Fruit fly (Drosophila melanogaster) S2 (cell line): ENCODE results near the gene CG10005.
"Not testable (repeated sequence)": the region's sequence is repeated elsewhere in the genome, so short reads cannot be mapped to it uniquely, and the experiment has no call there.

Experiments used
- CG8478 ChIP-seq: fragments of >200 bp; optimal IDR thresholded peaks from 2 replicates; lab custom pipeline; 2018
- CTCF ChIP-seq, 2 experiments: fragments of >200 bp; optimal IDR thresholded peaks; 2 replicates each; lab custom pipeline; 2018

Gene CG10005

dm6 chr3R:11982547-11982946 is 5.5 kb upstream of the CG10005 start:
- TF ChIP-seq CG8478 (lab: Kevin White, UChicago), result no peak
- no peak for TF ChIP-seq CTCF (optimal IDR thresholded peaks at IDR 0.05; lab: Kevin White, UChicago)

DNA sequence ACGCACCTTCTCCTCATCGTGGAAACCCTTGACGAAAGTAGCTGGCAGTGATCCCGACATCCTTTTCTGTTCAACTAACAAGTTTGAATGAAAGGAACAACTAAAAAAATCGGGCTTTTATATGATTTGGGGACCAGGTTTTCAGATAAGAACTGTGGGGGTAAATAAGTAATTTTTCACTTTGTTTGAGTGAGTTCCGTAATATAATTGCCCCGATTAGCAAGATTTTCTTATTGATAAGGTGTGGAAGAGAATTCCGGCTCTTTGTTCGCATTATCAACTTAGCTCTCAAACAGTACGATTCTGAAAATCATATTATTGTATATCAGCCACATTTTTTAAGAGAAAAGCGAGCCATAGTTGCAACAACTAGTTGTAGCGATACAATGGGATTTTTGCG is 5.0 kb upstream of the CG10005 start, which contains the start of gene CG12224:
TSS of gene CG12224 (minus strand) at position 101 of the 400 bp plus-strand sequence.
- TF ChIP-seq CTCF (optimal IDR thresholded peaks at IDR 0.05; lab: Kevin White, UChicago) (no peak), CG8478 (lab: Kevin White, UChicago) (no peak)

DNA sequence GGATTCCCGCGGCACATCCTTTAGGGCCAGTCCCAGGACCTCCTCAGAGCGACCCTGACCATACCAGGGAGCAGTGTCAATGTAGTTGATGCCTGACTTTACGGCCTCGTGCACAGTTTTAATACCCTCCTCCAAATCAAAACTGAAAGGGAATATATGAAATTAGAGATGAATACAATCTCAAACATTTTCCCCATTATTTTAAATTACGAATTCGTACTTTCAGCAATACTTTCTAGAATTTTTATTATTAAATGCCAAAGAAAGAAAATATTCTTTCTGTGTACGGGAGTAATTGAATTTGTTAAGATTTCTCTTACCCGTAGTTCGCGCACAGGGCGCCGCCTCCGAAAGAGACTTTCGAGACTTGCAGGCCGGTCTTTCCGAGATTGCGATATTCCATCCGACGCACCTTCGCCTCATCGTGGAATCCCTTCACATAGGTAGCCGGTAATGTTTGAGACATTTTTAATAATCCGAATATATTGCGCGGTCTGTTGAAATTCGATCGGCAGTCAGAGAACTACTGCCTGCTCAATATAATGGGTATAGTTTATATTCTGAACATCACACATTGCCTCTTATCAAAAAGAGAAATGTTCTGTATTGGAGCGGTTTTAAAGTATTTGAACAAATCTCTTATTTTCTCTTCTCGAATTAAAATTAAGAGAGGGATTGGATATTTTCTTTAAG is 3.0 kb upstream of the CG10005 start, which contains the start of gene CG18547:
TSS of gene CG18547 (minus strand) at position 512 of the 693 bp plus-strand sequence.
- TF ChIP-seq CTCF (optimal IDR thresholded peaks at IDR 0.05; lab: Kevin White, UChicago), result no peak
- TF ChIP-seq CG8478 (lab: Kevin White, UChicago), result no peak

- no peak for TF ChIP-seq CG8478 (lab: Kevin White, UChicago)
- TF ChIP-seq CTCF (optimal IDR thresholded peaks at IDR 0.05; lab: Kevin White, UChicago), result no peak
These were observed 1.3 kb upstream of the CG10005 start for dm6 chr3R:11978278-11978677.

DNA sequence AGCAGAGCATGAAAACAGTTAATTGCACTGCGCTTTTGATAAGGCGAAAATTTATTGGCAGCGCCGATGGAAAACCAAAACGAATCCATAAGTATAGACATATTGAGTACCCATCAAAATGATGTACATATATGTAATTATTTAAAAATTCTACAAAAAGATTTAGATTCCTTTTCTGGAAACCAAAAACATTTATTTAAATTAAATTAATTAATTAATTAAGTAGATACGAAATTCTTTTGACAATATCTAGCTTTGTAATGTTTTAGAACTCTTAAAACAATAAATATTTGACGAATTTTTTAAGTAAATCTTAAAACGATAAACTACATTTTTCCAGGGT is 310 bp upstream of the CG10005 start:
- no peak for TF ChIP-seq CG8478 (lab: Kevin White, UChicago)
- no peak for TF ChIP-seq CTCF (optimal IDR thresholded peaks at IDR 0.05; lab: Kevin White, UChicago)

DNA sequence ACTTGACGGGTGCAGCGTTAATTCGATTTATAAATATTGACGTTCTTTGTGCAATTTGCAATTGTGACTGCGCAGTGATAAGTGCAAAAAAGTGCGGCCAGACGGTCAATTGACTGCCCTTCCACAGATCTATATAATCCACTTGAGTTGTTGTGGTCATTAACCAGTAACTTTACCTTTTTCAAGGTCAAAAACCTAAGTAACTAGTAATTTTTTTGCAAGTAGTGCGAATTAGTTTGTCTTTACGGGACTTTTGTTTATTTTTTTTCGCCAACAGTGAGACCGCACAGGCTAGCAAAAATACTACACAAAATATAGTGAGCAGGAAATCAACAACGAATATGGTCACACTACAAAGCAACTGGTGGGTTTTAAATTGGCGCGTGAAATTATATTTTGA is 2.4 kb downstream of the CG10005 start, which contains the start of gene Tango9:
TSS of gene Tango9 (minus strand) at position 280 of the 400 bp plus-strand sequence.
- TF ChIP-seq CG8478 (lab: Kevin White, UChicago) (no peak), CTCF (optimal IDR thresholded peaks at IDR 0.05; lab: Kevin White, UChicago) (no peak)

DNA sequence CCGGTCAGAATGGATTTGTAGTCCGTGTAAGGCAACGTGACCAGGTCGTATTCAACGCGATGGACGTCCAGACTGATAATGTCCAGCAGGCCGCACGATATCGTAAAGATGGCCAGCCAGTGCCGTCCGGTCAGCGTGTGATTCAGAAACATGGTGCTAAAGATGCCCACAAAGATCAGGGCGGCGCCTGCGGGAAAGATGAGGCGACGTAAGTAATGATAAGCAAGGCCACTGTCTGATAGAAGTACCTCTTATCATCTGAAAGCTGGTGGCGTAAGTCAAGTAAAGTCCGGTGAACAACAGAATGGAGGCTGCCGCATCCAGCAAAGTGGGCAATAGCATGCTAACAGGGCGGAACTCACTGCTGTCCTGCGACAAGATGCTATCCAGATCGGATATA is 3.2 kb downstream of the CG10005 start:
- TF ChIP-seq CG8478 (lab: Kevin White, UChicago) (no peak), CTCF (optimal IDR thresholded peaks at IDR 0.05; lab: Kevin White, UChicago) (no peak)

DNA sequence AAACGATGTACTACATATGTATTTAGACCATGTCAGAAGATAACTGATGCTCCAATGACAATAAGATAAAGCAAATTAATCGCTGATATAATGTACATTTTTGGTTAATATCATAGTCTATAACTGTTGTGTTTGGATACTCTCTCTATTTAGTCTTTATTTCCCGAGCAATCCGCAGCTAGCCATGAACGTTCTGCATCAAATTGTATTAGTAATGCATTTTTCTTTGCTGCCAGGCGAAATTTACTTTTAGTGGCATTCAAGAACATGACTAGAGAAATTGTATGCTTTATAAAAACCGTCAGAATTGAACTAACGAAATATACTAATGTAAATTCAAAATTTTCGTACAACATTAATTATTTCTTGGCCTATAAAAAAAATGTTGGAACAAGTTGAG is 5.6 kb downstream of the CG10005 start, which contains the start of gene GC2:
TSS of gene GC2 (plus strand) at position 301 of the 400 bp plus-strand sequence.
- TF ChIP-seq CTCF (optimal IDR thresholded peaks at IDR 0.05; lab: Kevin White, UChicago), result no peak

DNA sequence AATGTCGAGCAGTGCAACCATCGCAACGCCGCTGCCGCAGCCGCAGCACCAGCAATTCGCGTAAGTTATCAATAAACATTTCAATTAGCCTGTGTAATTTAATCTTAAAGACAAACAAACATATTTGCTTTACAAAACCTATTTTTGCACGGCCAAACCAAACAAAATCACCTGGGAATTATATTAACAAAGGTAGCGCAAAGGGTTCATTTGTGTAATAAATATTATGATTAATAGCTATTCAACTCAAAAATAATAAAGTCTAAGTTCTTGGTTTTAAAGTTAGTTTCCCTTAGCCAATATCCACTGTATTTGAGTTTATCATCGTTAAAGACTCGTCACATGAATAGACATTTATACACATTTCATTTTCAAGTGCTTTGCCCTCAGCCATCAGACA is 7.8 kb downstream of the CG10005 start:
- TF ChIP-seq CG8478 (lab: Kevin White, UChicago) (no peak), CTCF (optimal IDR thresholded peaks at IDR 0.05; lab: Kevin White, UChicago) (no peak)

- TF ChIP-seq CTCF (optimal IDR thresholded peaks at IDR 0.05; lab: Kevin White, UChicago), result no peak
- TF ChIP-seq CG8478 (lab: Kevin White, UChicago), result no peak
These were observed 8.8 kb downstream of the CG10005 start for dm6 chr3R:11968030-11968753.

- TF ChIP-seq CG8478 (lab: Kevin White, UChicago) (no peak), CTCF (optimal IDR thresholded peaks at IDR 0.05; lab: Kevin White, UChicago) (peak in 1 of 2 experiments; percentile 16)
These were observed 9.6 kb downstream of the CG10005 start, which contains the start of the genes CG12213 and GC1 for dm6 chr3R:11967262-11968029. Gene CG12213, minus strand, starts transcription at chr3R:11967691. Gene GC1, plus strand, starts transcription at chr3R:11967708.

DNA sequence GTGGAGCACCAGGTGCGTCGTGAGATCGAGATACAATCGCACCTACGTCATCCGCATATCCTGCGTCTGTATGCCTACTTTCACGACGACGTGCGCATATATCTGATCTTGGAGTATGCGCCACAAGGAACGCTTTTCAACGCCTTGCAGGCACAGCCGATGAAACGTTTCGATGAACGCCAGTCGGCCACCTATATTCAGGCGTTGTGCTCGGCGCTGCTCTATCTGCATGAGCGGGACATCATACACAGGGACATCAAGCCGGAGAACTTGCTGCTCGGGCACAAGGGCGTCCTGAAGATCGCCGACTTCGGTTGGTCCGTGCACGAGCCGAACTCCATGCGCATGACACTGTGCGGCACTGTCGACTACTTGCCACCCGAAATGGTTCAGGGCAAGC is 13.0 kb downstream of the CG10005 start:
- TF ChIP-seq CTCF (optimal IDR thresholded peaks at IDR 0.05; lab: Kevin White, UChicago) (no peak), CG8478 (lab: Kevin White, UChicago) (no peak)

dm6 chr3R:11962739-11963214 is 14.2 kb downstream of the CG10005 start, which contains the start of the genes CG3281 and aurA:
Gene CG3281, minus strand, starts transcription at chr3R:11962805.
Gene aurA, plus strand, starts transcription at chr3R:11963124.
- TF ChIP-seq CTCF (optimal IDR thresholded peaks at IDR 0.05; lab: Kevin White, UChicago), result no peak
- no peak for TF ChIP-seq CG8478 (lab: Kevin White, UChicago)

DNA sequence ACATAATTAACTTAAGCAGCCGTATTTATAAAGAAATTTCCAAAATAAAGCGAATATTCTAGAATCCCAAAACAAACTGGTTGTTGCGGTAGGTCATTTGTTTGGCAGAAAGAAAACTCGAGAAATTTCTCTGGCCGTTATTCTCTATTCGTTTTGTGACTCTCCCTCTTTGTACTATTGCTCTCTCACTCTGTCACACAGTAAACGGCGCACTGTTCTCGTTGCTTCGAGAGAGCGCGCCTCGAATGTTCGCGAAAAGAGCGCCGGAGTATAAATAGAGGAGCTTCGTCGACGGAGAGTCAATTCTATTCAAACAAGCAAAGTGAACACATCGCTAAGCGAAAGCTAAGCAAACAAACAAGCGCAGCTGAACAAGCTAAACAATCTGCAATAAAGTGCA is 18.8 kb downstream of the CG10005 start, which contains the start of gene Hsp70Ab:
TSS of gene Hsp70Ab (plus strand) at position 301 of the 400 bp plus-strand sequence.
- TF ChIP-seq CG8478 (lab: Kevin White, UChicago); CTCF (optimal IDR thresholded peaks at IDR 0.05; lab: Kevin White, UChicago): not testable (repeated sequence)
